Fruit fly (Drosophila melanogaster) whole organism, prepupa: ENCODE data around the gene CG43389.

ENCODE experiments used
- CG10669 ChIP-seq: fragments of 200-800 bp; sonication (Bioruptor generic); optimal IDR thresholded peaks from 3 replicates; lab custom pipeline; 2018; ENCODE audit warnings: missing biosample characterization, mild to moderate bottlenecking, missing genetic modification characterization, moderate library complexity
- CG34406 ChIP-seq: fragments of 200-800 bp; sonication (Bioruptor generic); optimal IDR thresholded peaks from 3 replicates; lab custom pipeline; 2016; ENCODE audit warnings: missing biosample characterization, missing genetic modification characterization
- Eip75B ChIP-seq: fragments of 200-800 bp; sonication (Bioruptor generic); optimal IDR thresholded peaks from 3 replicates; lab custom pipeline; 2016; ENCODE audit warnings: missing biosample characterization, missing genetic modification characterization
- Hr4 ChIP-seq: fragments of 200-800 bp; sonication (Bioruptor generic); optimal IDR thresholded peaks from 3 replicates; lab custom pipeline; 2016; ENCODE audit warnings: missing biosample characterization, missing genetic modification characterization
- OdsH ChIP-seq: fragments of 200-800 bp; sonication (Bioruptor generic); optimal IDR thresholded peaks from 3 replicates; lab custom pipeline; 2016; ENCODE audit warnings: missing biosample characterization, missing genetic modification characterization
- eg ChIP-seq: fragments of 200-800 bp; sonication (Bioruptor generic); IDR thresholded peaks from 3 replicates; pipeline ENCODE4 v1.3.6; 2022; ENCODE audit warnings: missing biosample characterization, missing genetic modification characterization
- fd59A ChIP-seq: fragments of 200-800 bp; sonication (Bioruptor generic); optimal IDR thresholded peaks from 2 replicates; lab custom pipeline; 2017; ENCODE audit warnings: missing biosample characterization, mild to moderate bottlenecking, missing genetic modification characterization, missing genetic modification reagents
- spab ChIP-seq: fragments of 200-800 bp; sonication (Bioruptor generic); optimal IDR thresholded peaks from 2 replicates; lab custom pipeline; 2017; ENCODE audit warnings: missing biosample characterization, mild to moderate bottlenecking, missing genetic modification characterization, missing genetic modification reagents
- vri ChIP-seq: fragments of 200-800 bp; sonication (Bioruptor generic); optimal IDR thresholded peaks from 3 replicates; lab custom pipeline; 2016; ENCODE audit warnings: missing biosample characterization, mild to moderate bottlenecking, missing genetic modification characterization

- TF ChIP-seq vri (GFP tag; lab: Kevin White, UChicago) (peak; percentile 81), fd59A (GFP tag; lab: Kevin White, UChicago) (peak; percentile 90), OdsH (GFP tag; lab: Kevin White, UChicago) (peak; percentile 87), spab (GFP tag; lab: Kevin White, UChicago) (peak; percentile 86), CG34406 (GFP tag; lab: Kevin White, UChicago) (peak; percentile 89), eg (GFP tag; lab: Robert Waterston, UW) (no peak), Hr4 (peak; percentile 36), Eip75B (peak; percentile 91), CG10669 (peak; percentile 88)
Measured at dm6 chr3L:3245189-3245588, 2.6 kb upstream of the CG43389 start.
